Worm (Caenorhabditis elegans) whole organism, young adult: ENCODE data around the gene tmem-138.
A peak's percentile ranks its signal among the peaks of the same experiment; 100 is the strongest.

Experiments
- B0019.2 ChIP-seq: fragments of 200-800 bp; sonication (Bioruptor generic); conservative IDR thresholded peaks from 2 replicates; pipeline ENCODE4 v1.3.6; 2022; ENCODE audit warnings: missing genetic modification reagents, missing genetic modification characterization, missing compliant biosample characterization
- F52B5.7 ChIP-seq: sonication (generic microtip); optimal IDR thresholded peaks from 2 replicates; lab custom pipeline; 2016; ENCODE audit warnings: mild to moderate bottlenecking, missing genetic modification characterization, missing compliant biosample characterization
- F55B11.4 ChIP-seq: sonication (generic microtip); optimal IDR thresholded peaks from 2 replicates; lab custom pipeline; 2016; ENCODE audit warnings: missing compliant biosample characterization, missing genetic modification characterization, borderline replicate concordance; ENCODE audit not compliant: insufficient read depth
- F57C9.4 ChIP-seq: sonication (generic microtip); optimal IDR thresholded peaks from 2 replicates; lab custom pipeline; 2017; ENCODE audit warnings: mild to moderate bottlenecking, missing genetic modification characterization, missing compliant biosample characterization
- T07F8.4 ChIP-seq: sonication (generic microtip); optimal IDR thresholded peaks from 2 replicates; lab custom pipeline; 2016; ENCODE audit warnings: mild to moderate bottlenecking, missing genetic modification characterization, moderate library complexity, missing compliant biosample characterization
- T26A5.8 ChIP-seq: sonication (generic microtip); optimal IDR thresholded peaks from 2 replicates; lab custom pipeline; 2016; ENCODE audit warnings: missing genetic modification characterization, missing compliant biosample characterization
- Y53G8AR.9 ChIP-seq: fragments of 200-800 bp; sonication (Bioruptor generic); conservative IDR thresholded peaks from 2 replicates; pipeline ENCODE4 v1.3.6; 2022; ENCODE audit warnings: missing genetic modification reagents, missing genetic modification characterization, missing compliant biosample characterization
- athp-1 ChIP-seq: sonication (generic microtip); optimal IDR thresholded peaks from 2 replicates; lab custom pipeline; 2017; ENCODE audit warnings: mild to moderate bottlenecking, missing genetic modification characterization, missing compliant biosample characterization
- attf-3 ChIP-seq: fragments of 200-800 bp; sonication (Bioruptor generic); conservative IDR thresholded peaks from 2 replicates; pipeline ENCODE4 v1.3.6; 2022; ENCODE audit warnings: missing genetic modification reagents, missing genetic modification characterization, missing compliant biosample characterization
- attf-6 ChIP-seq: fragments of 200-800 bp; sonication (Bioruptor generic); IDR thresholded peaks from 2 replicates; pipeline ENCODE4 v1.3.6; 2022; ENCODE audit warnings: missing genetic modification reagents, missing genetic modification characterization, missing compliant biosample characterization
- bed-1 ChIP-seq: fragments of 200-800 bp; sonication (Bioruptor generic); IDR thresholded peaks from 2 replicates; pipeline ENCODE4 v1.3.6; 2022; ENCODE audit warnings: missing genetic modification reagents, missing genetic modification characterization, missing compliant biosample characterization
- bed-2 ChIP-seq: fragments of 200-800 bp; sonication (Bioruptor generic); IDR thresholded peaks from 2 replicates; pipeline ENCODE4 v1.3.6; 2022; ENCODE audit warnings: missing genetic modification reagents, missing genetic modification characterization, missing compliant biosample characterization
- cebp-2 ChIP-seq: fragments of 200-800 bp; sonication (Bioruptor generic); IDR thresholded peaks from 2 replicates; pipeline ENCODE4 v1.3.6; 2022; ENCODE audit warnings: missing genetic modification characterization, missing compliant biosample characterization
- ceh-40 ChIP-seq: fragments of 200-800 bp; sonication (Bioruptor generic); IDR thresholded peaks from 2 replicates; pipeline ENCODE4 v1.3.6; 2022; ENCODE audit warnings: missing genetic modification characterization, missing compliant biosample characterization
- ceh-58 ChIP-seq: fragments of 200-800 bp; sonication (Bioruptor generic); IDR thresholded peaks from 2 replicates; pipeline ENCODE4 v1.3.6; 2022; ENCODE audit warnings: missing genetic modification characterization, missing compliant biosample characterization
- ceh-91 ChIP-seq: fragments of 200-800 bp; sonication (Bioruptor generic); IDR thresholded peaks from 2 replicates; pipeline ENCODE4 v1.3.6; 2022; ENCODE audit warnings: missing genetic modification reagents, missing genetic modification characterization, missing compliant biosample characterization
- chd-7 ChIP-seq: sonication (generic microtip); optimal IDR thresholded peaks from 2 replicates; lab custom pipeline; 2016; ENCODE audit warnings: mild to moderate bottlenecking, missing genetic modification characterization, moderate library complexity, missing compliant biosample characterization
- die-1 ChIP-seq: sonication (generic microtip); optimal IDR thresholded peaks from 2 replicates; lab custom pipeline; 2016; ENCODE audit warnings: missing genotype, mild to moderate bottlenecking, missing genetic modification characterization, missing compliant biosample characterization
- dpff-1 ChIP-seq: sonication (generic microtip); optimal IDR thresholded peaks from 2 replicates; lab custom pipeline; 2017; ENCODE audit warnings: mild to moderate bottlenecking, missing genetic modification characterization, missing compliant biosample characterization
- gei-17 ChIP-seq: fragments of 200-800 bp; sonication (Bioruptor generic); optimal IDR thresholded peaks from 2 replicates; lab custom pipeline; 2018; ENCODE audit warnings: mild to moderate bottlenecking, missing genetic modification characterization, missing compliant biosample characterization
- hlh-26 ChIP-seq: fragments of 200-800 bp; sonication (Bioruptor generic); conservative IDR thresholded peaks from 2 replicates; pipeline ENCODE4 v1.3.6; 2022; ENCODE audit warnings: missing genetic modification reagents, missing genetic modification characterization, missing compliant biosample characterization
- hsf-1 ChIP-seq: fragments of 200-800 bp; sonication (Bioruptor generic); IDR thresholded peaks from 2 replicates; pipeline ENCODE4 v1.3.6; 2022; ENCODE audit warnings: missing genetic modification reagents, missing genetic modification characterization, missing compliant biosample characterization
- lag-1 ChIP-seq: fragments of 200-800 bp; sonication (Bioruptor generic); IDR thresholded peaks from 2 replicates; pipeline ENCODE4 v1.3.6; 2022; ENCODE audit warnings: missing genetic modification reagents, missing genetic modification characterization, missing compliant biosample characterization
- lin-26 ChIP-seq: fragments of 200-800 bp; sonication (Bioruptor generic); IDR thresholded peaks from 2 replicates; pipeline ENCODE4 v1.3.6; 2022; ENCODE audit warnings: missing genetic modification reagents, missing genetic modification characterization, missing compliant biosample characterization
- lir-1 ChIP-seq: fragments of 200-800 bp; sonication (Bioruptor generic); conservative IDR thresholded peaks from 2 replicates; pipeline ENCODE4 v1.3.6; 2022; ENCODE audit warnings: missing genetic modification reagents, missing genetic modification characterization, missing compliant biosample characterization
- lsl-1 ChIP-seq: fragments of 200-800 bp; sonication (Bioruptor generic); optimal IDR thresholded peaks from 2 replicates; lab custom pipeline; 2018; ENCODE audit warnings: mild to moderate bottlenecking, missing genetic modification characterization, moderate library complexity, missing compliant biosample characterization
- mes-4 ChIP-seq: sonication (generic microtip); optimal IDR thresholded peaks from 2 replicates; lab custom pipeline; 2016; ENCODE audit warnings: missing genotype, missing genetic modification characterization, missing compliant biosample characterization
- nfya-1 ChIP-seq: sonication (generic microtip); optimal IDR thresholded peaks from 2 replicates; lab custom pipeline; 2017; ENCODE audit warnings: antibody characterized with exemption, missing compliant biosample characterization, missing genetic modification characterization, borderline replicate concordance; ENCODE audit not compliant: insufficient read depth
- nhr-27 ChIP-seq: fragments of 200-800 bp; sonication (Bioruptor generic); optimal IDR thresholded peaks from 2 replicates; lab custom pipeline; 2018; ENCODE audit warnings: mild to moderate bottlenecking, missing genetic modification characterization, moderate library complexity, missing compliant biosample characterization
- pbrm-1 ChIP-seq: fragments of 200-800 bp; sonication (Bioruptor generic); IDR thresholded peaks from 2 replicates; pipeline ENCODE4 v1.3.6; 2022; ENCODE audit warnings: missing genetic modification reagents, missing genetic modification characterization, missing compliant biosample characterization
- rcor-1 ChIP-seq: fragments of 200-800 bp; sonication (Bioruptor generic); IDR thresholded peaks from 2 replicates; pipeline ENCODE4 v1.3.6; 2022; ENCODE audit warnings: missing genetic modification reagents, missing genetic modification characterization, missing compliant biosample characterization
- rec-8 ChIP-seq, 2 experiments: sonication (generic microtip); optimal IDR thresholded peaks; 2 replicates each; lab custom pipeline; 2016; ENCODE audit warnings: mild to moderate bottlenecking in 2 of 2, missing genetic modification characterization in 2 of 2, missing genetic modification reagents in 2 of 2, missing genotype in 2 of 2, missing biosample characterization in 1 of 2, missing compliant biosample characterization in 1 of 2, moderate library complexity in 1 of 2
- repo-1 ChIP-seq: sonication (generic microtip); optimal IDR thresholded peaks from 2 replicates; lab custom pipeline; 2017; ENCODE audit warnings: mild to moderate bottlenecking, missing genetic modification characterization, missing compliant biosample characterization
- rpc-1 ChIP-seq, 2 experiments: fragments of 150-350 bp in 1 of 2; sonication (generic microtip) in 1 of 2; optimal IDR thresholded peaks; 2 replicates each; lab custom pipeline; 2014 to 2018; ENCODE audit warnings: missing biosample characterization in 1 of 2, missing genetic modification characterization in 1 of 2, missing genetic modification reagents in 1 of 2, missing genotype in 1 of 2
- snpc-1.1 ChIP-seq: sonication (generic microtip); optimal IDR thresholded peaks from 2 replicates; lab custom pipeline; 2017; ENCODE audit warnings: missing genetic modification characterization, mild to moderate bottlenecking, missing compliant biosample characterization, antibody characterized with exemption, moderate library complexity, missing genotype, missing genetic modification reagents; ENCODE audit not compliant: insufficient read depth
- snpc-3.4 ChIP-seq: sonication (generic microtip); optimal IDR thresholded peaks from 2 replicates; lab custom pipeline; 2017; ENCODE audit warnings: missing genetic modification characterization, mild to moderate bottlenecking, missing compliant biosample characterization, antibody characterized with exemption, moderate library complexity, missing genotype, missing genetic modification reagents
- sptf-2 ChIP-seq: fragments of 200-800 bp; sonication (Bioruptor generic); optimal IDR thresholded peaks from 2 replicates; lab custom pipeline; 2018; ENCODE audit warnings: mild to moderate bottlenecking, missing genetic modification characterization, missing compliant biosample characterization
- ztf-18 ChIP-seq: sonication (generic microtip); optimal IDR thresholded peaks from 2 replicates; lab custom pipeline; 2016; ENCODE audit warnings: missing genotype, mild to moderate bottlenecking, missing genetic modification characterization, missing compliant biosample characterization
- ztf-3 ChIP-seq: fragments of 200-800 bp; sonication (Bioruptor generic); optimal IDR thresholded peaks from 2 replicates; lab custom pipeline; 2018; ENCODE audit warnings: mild to moderate bottlenecking, missing genetic modification characterization, missing compliant biosample characterization

Gene tmem-138

DNA sequence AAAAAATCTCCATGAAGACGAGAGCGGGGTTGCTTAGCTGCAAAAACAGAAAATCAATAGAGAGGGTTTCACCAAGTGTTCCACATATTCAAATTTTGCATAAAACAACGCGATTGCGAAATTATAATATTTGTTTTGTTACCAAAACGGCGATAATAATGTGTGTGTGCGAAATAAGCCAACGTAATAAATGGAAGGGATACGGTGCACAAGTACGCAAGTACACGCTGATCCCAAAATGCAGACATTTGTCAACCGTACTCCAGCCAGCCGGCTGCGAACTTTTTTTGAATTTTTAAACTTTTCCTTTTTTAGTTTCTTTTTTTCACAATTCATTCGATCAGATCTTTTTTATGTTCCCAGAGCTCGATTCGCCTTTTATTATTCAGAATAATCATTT is 32.3 kb upstream of the tmem-138 start, which contains the start of gene ire-1 (continued):
- TF ChIP-seq ceh-91 (GFP tag; lab: Robert Waterston, UW) (no peak), ceh-58 (GFP tag; lab: Robert Waterston, UW) (no peak), ztf-18 (tag; lab: Kevin White, UChicago) (peak; percentile 28), lag-1 (no peak), T26A5.8 (tag; lab: Kevin White, UChicago) (no peak), bed-1 (no peak), ceh-40 (GFP tag; lab: Robert Waterston, UW) (no peak), repo-1 (tag; lab: Kevin White, UChicago) (no peak), cebp-2 (GFP tag; lab: Robert Waterston, UW) (no peak), T07F8.4 (tag; lab: Kevin White, UChicago) (no peak), rec-8 (tag; optimal IDR thresholded peaks at IDR 0.05; lab: Kevin White, UChicago) (no peak), athp-1 (tag; lab: Kevin White, UChicago) (no peak), bed-2 (no peak), nhr-27 (no peak), F55B11.4 (tag; lab: Kevin White, UChicago) (no peak), pbrm-1 (GFP tag; lab: Robert Waterston, UW) (no peak), sptf-2 (GFP tag; lab: Kevin White, UChicago) (no peak), dpff-1 (no peak), rpc-1 (optimal IDR thresholded peaks at IDR 0.05; lab: Kevin White, UChicago) (no peak), rpc-1 (tag; optimal IDR thresholded peaks at IDR 0.05; lab: Kevin White, UChicago) (no peak), lir-1 (GFP tag; lab: Robert Waterston, UW) (no peak), F57C9.4 (tag; lab: Kevin White, UChicago) (no peak), ztf-3 (GFP tag; lab: Kevin White, UChicago) (no peak), mes-4 (tag; lab: Kevin White, UChicago) (no peak), attf-3 (GFP tag; lab: Robert Waterston, UW) (no peak), Y53G8AR.9 (no peak), rcor-1 (GFP tag; lab: Robert Waterston, UW) (no peak), die-1 (tag; lab: Kevin White, UChicago) (no peak), lin-26 (GFP tag; lab: Robert Waterston, UW) (no peak), lsl-1 (peak; percentile 89)

- TF ChIP-seq F52B5.7 (tag; lab: Kevin White, UChicago) (no peak), nhr-27 (no peak), hlh-26 (GFP tag; lab: Robert Waterston, UW) (no peak), gei-17 (GFP tag; lab: Kevin White, UChicago) (no peak), hsf-1 (GFP tag; lab: Robert Waterston, UW) (no peak), pbrm-1 (GFP tag; lab: Robert Waterston, UW) (no peak), lsl-1 (no peak), ceh-40 (GFP tag; lab: Robert Waterston, UW) (no peak), ztf-3 (GFP tag; lab: Kevin White, UChicago) (no peak), attf-6 (GFP tag; lab: Robert Waterston, UW) (no peak), ztf-18 (tag; lab: Kevin White, UChicago) (no peak), chd-7 (no peak), snpc-3.4 (no peak), cebp-2 (GFP tag; lab: Robert Waterston, UW) (no peak), nfya-1 (tag; lab: Kevin White, UChicago) (no peak), snpc-1.1 (tag; lab: Kevin White, UChicago) (no peak), B0019.2 (no peak)
Observed at ce11 chrII:8125439-8125838, 31.7 kb upstream of the tmem-138 start.
